Worm (Caenorhabditis elegans): ENCODE data around the gene Y105C5A.1268.

- TF ChIP-seq T22C8.4 (GFP tag; IDR thresholded peaks at IDR 0.05): no peak
- TF ChIP-seq tab-1 (GFP tag; IDR thresholded peaks at IDR 0.05): no peak
- TF ChIP-seq ref-1 (GFP tag; conservative IDR thresholded peaks at IDR 0.05): no peak
- TF ChIP-seq med-1 (GFP tag; optimal IDR thresholded peaks at IDR 0.05; ENCODE audit: insufficient read depth): no peak
- no peak for TF ChIP-seq flt-1 (GFP tag; IDR thresholded peaks at IDR 0.05)
These were observed 49.0 kb upstream of the Y105C5A.1268 start for ce11 chrIV:15695274-15695673.

All from whole organism, midembryonic.